Fruit fly (Drosophila melanogaster): ENCODE measurements around the gene Itpr.
A peak's percentile ranks its signal among the peaks of the same experiment; 100 is the strongest.

DNA sequence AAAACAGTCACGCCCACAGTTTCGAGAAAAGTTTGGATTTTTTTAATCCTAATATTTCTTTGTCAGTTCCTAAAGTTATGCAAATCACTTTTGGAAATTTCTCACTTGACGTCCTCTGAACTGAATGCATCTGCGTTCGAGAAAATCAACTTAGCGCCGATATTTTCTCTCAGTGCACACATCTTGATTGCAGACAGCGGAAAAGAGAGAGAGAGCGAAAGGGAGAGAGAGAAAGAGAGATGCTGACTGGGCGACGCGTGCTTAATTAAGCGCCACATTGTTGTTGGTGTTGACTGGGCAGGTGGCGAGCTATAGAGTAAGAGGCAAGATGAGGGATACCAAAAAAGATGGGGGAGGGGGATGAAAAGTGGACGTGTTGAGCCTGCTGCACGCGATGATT lies 1.7 kb downstream of the Itpr start:
- TF ChIP-seq Snoo (tag; optimal IDR thresholded peaks at IDR 0.05) (peak; percentile 75), gl (tag; optimal IDR thresholded peaks at IDR 0.05) (peak; percentile 10), D1 (tag; optimal IDR thresholded peaks at IDR 0.05) (peak; percentile 1), CG12605 (GFP tag; IDR thresholded peaks at IDR 0.05) (no peak), EcR (GFP tag; optimal IDR thresholded peaks at IDR 0.05) (no peak), fd96Ca (GFP tag; IDR thresholded peaks at IDR 0.05) (peak; percentile 71; the same call in 2 of the 3 replicates), CG34367 (tag; optimal IDR thresholded peaks at IDR 0.05) (peak; percentile 34), CG17806 (tag; optimal IDR thresholded peaks at IDR 0.05) (peak; percentile 60), rn (GFP tag; IDR thresholded peaks at IDR 0.05) (no peak), Pif1A (GFP tag; optimal IDR thresholded peaks at IDR 0.05) (peak; percentile 73), CG32121 (GFP tag; IDR thresholded peaks at IDR 0.05) (peak; percentile 57; the same call in 1 of the 2 replicates), Ets98B (GFP tag; IDR thresholded peaks at IDR 0.05) (peak; percentile 72), CG9948 (tag; optimal IDR thresholded peaks at IDR 0.05) (peak; percentile 58), CG14655 (GFP tag; optimal IDR thresholded peaks at IDR 0.05) (peak; percentile 74)
